Worm (Caenorhabditis elegans) whole organism, early embryonic: ENCODE data around the gene srh-97.

Experiments used
- B0310.2 ChIP-seq: sonication (generic microtip); optimal IDR thresholded peaks from 2 replicates; lab custom pipeline; 2016; ENCODE audit warnings: mild to moderate bottlenecking, missing genetic modification characterization, missing compliant biosample characterization
- F13C5.2 ChIP-seq: sonication (generic microtip); optimal IDR thresholded peaks from 2 replicates; lab custom pipeline; 2017; ENCODE audit warnings: mild to moderate bottlenecking, missing genetic modification characterization, inconsistent platforms, missing compliant biosample characterization
- aly-1 ChIP-seq: sonication (generic microtip); optimal IDR thresholded peaks from 2 replicates; lab custom pipeline; 2016; ENCODE audit warnings: missing genetic modification characterization, missing compliant biosample characterization
- ama-1 ChIP-seq: fragments of 150-350 bp; optimal IDR thresholded peaks from 2 replicates; lab custom pipeline; 2014
- ceh-13 ChIP-seq: fragments of 200-800 bp; sonication (Bioruptor generic); optimal IDR thresholded peaks from 2 replicates; lab custom pipeline; 2018; ENCODE audit warnings: mild to moderate bottlenecking, missing genetic modification characterization, missing compliant biosample characterization
- ceh-36 ChIP-seq: sonication (generic microtip); optimal IDR thresholded peaks from 2 replicates; lab custom pipeline; 2016; ENCODE audit warnings: missing genetic modification characterization, inconsistent platforms, missing compliant biosample characterization
- flt-1 ChIP-seq: fragments of 200-800 bp; sonication (Bioruptor generic); IDR thresholded peaks from 2 replicates; pipeline ENCODE4 v1.3.6; 2022; ENCODE audit warnings: missing genetic modification characterization, missing compliant biosample characterization
- hmbx-1 ChIP-seq: sonication (generic microtip); optimal IDR thresholded peaks from 2 replicates; lab custom pipeline; 2016; ENCODE audit warnings: mild to moderate bottlenecking, missing genetic modification characterization, missing compliant biosample characterization
- hnd-1 ChIP-seq: sonication (generic microtip); optimal IDR thresholded peaks from 2 replicates; lab custom pipeline; 2016; ENCODE audit warnings: missing genetic modification characterization, missing compliant biosample characterization
- pes-1 ChIP-seq: fragments of 200-800 bp; sonication (Bioruptor generic); IDR thresholded peaks from 2 replicates; pipeline ENCODE4 v1.3.6; 2022; ENCODE audit warnings: missing genetic modification reagents, missing genetic modification characterization, missing compliant biosample characterization
- scrt-1 ChIP-seq: fragments of 200-800 bp; sonication (Bioruptor generic); IDR thresholded peaks from 2 replicates; pipeline ENCODE4 v1.3.6; 2022; ENCODE audit warnings: missing genetic modification characterization, missing compliant biosample characterization
- tbx-11 ChIP-seq: fragments of 200-800 bp; sonication (Bioruptor generic); IDR thresholded peaks from 2 replicates; pipeline ENCODE4 v1.3.6; 2022; ENCODE audit warnings: missing genetic modification characterization, missing compliant biosample characterization
- tbx-37 ChIP-seq: fragments of 200-800 bp; sonication (Bioruptor generic); conservative IDR thresholded peaks from 2 replicates; pipeline ENCODE4 v1.3.6; 2022; ENCODE audit warnings: missing genetic modification reagents, missing genetic modification characterization, missing compliant biosample characterization
- tra-4 ChIP-seq: sonication (generic microtip); optimal IDR thresholded peaks from 2 replicates; lab custom pipeline; 2017; ENCODE audit warnings: missing genetic modification characterization, missing compliant biosample characterization

- TF ChIP-seq F13C5.2 (no peak), ama-1 (lab: Kevin White, UChicago) (no peak), pes-1 (GFP tag; lab: Robert Waterston, UW) (no peak), tbx-11 (GFP tag; lab: Robert Waterston, UW) (no peak), B0310.2 (tag; lab: Kevin White, UChicago) (no peak), scrt-1 (GFP tag; lab: Robert Waterston, UW) (no peak), tbx-37 (GFP tag; lab: Robert Waterston, UW) (no peak), hnd-1 (tag; lab: Kevin White, UChicago) (no peak), flt-1 (GFP tag; lab: Robert Waterston, UW) (no peak), aly-1 (tag; lab: Kevin White, UChicago) (no peak), tra-4 (tag; lab: Kevin White, UChicago) (no peak), ceh-36 (tag; lab: Kevin White, UChicago) (no peak), hmbx-1 (no peak), ceh-13 (GFP tag; lab: Kevin White, UChicago) (no peak)
Measured at ce11 chrV:16980368-16980767, 36.5 kb upstream of the srh-97 start, which contains the start of gene srz-54.
